Worm (Caenorhabditis elegans): ENCODE results near the gene ttc-17.

ttc-17 gene

ce11 chrV:8956387-8957095 is at the start of gene ttc-17:
Gene ttc-17 (plus strand): TSS chrV:8957045.
- TF ChIP-seq flt-1 (GFP tag; IDR thresholded peaks at IDR 0.05): no peak
- TF ChIP-seq pes-1 (GFP tag; IDR thresholded peaks at IDR 0.05): no peak
- TF ChIP-seq ceh-13 (GFP tag; optimal IDR thresholded peaks at IDR 0.05): no peak
- TF ChIP-seq sea-1 (GFP tag; conservative IDR thresholded peaks at IDR 0.05): no peak
- TF ChIP-seq ets-7 (tag; optimal IDR thresholded peaks at IDR 0.05): no peak
- no peak for TF ChIP-seq hmbx-1 (tag; optimal IDR thresholded peaks at IDR 0.05)
- no peak for TF ChIP-seq F13C5.2 (tag; optimal IDR thresholded peaks at IDR 0.05)
- TF ChIP-seq tra-4 (tag; optimal IDR thresholded peaks at IDR 0.05): no peak
- TF ChIP-seq ceh-36 (tag; optimal IDR thresholded peaks at IDR 0.05): no peak
- no peak for TF ChIP-seq ama-1 (optimal IDR thresholded peaks at IDR 0.05)
- no peak for TF ChIP-seq tbx-11 (GFP tag; IDR thresholded peaks at IDR 0.05)
- no peak for TF ChIP-seq hnd-1 (tag; optimal IDR thresholded peaks at IDR 0.05)
- TF ChIP-seq scrt-1 (GFP tag; IDR thresholded peaks at IDR 0.05): no peak
- no peak for TF ChIP-seq hmg-4 (GFP tag; optimal IDR thresholded peaks at IDR 0.05)

- TF ChIP-seq ets-7 (tag; optimal IDR thresholded peaks at IDR 0.05): no peak
- TF ChIP-seq hmg-4 (GFP tag; optimal IDR thresholded peaks at IDR 0.05): no peak
These were observed 42.9 kb upstream of the ttc-17 start, which contains the start of gene mod-1 for ce11 chrV:8913940-8914339. Gene mod-1 (minus strand): TSS chrV:8914040.

ce11 chrV:8922781-8923180 is 34.1 kb upstream of the ttc-17 start, which contains the start of gene ttr-47:
Gene ttr-47 (plus strand): TSS chrV:8923088.
- no peak for TF ChIP-seq hmg-4 (GFP tag; optimal IDR thresholded peaks at IDR 0.05)
- TF ChIP-seq sea-1 (GFP tag; conservative IDR thresholded peaks at IDR 0.05): no peak
- TF ChIP-seq ceh-36 (tag; optimal IDR thresholded peaks at IDR 0.05): no peak
- TF ChIP-seq F13C5.2 (tag; optimal IDR thresholded peaks at IDR 0.05): no peak

ce11 chrV:8927715-8928114 is 29.1 kb upstream of the ttc-17 start:
- TF ChIP-seq flt-1 (GFP tag; IDR thresholded peaks at IDR 0.05): no peak
- TF ChIP-seq tbx-37 (GFP tag; conservative IDR thresholded peaks at IDR 0.05): no peak
- TF ChIP-seq F13C5.2 (tag; optimal IDR thresholded peaks at IDR 0.05): no peak
- no peak for TF ChIP-seq pes-1 (GFP tag; IDR thresholded peaks at IDR 0.05)
- no peak for TF ChIP-seq hmbx-1 (tag; optimal IDR thresholded peaks at IDR 0.05)
- TF ChIP-seq scrt-1 (GFP tag; IDR thresholded peaks at IDR 0.05): no peak
- no peak for TF ChIP-seq hmg-4 (GFP tag; optimal IDR thresholded peaks at IDR 0.05)
- TF ChIP-seq ama-1 (optimal IDR thresholded peaks at IDR 0.05): no peak
- no peak for TF ChIP-seq tra-4 (tag; optimal IDR thresholded peaks at IDR 0.05)
- TF ChIP-seq ets-7 (tag; optimal IDR thresholded peaks at IDR 0.05): no peak
- no peak for TF ChIP-seq sea-1 (GFP tag; conservative IDR thresholded peaks at IDR 0.05)
- no peak for TF ChIP-seq aly-1 (tag; optimal IDR thresholded peaks at IDR 0.05)
- no peak for TF ChIP-seq tbx-11 (GFP tag; IDR thresholded peaks at IDR 0.05)
- no peak for TF ChIP-seq ceh-13 (GFP tag; optimal IDR thresholded peaks at IDR 0.05)
- TF ChIP-seq ceh-36 (tag; optimal IDR thresholded peaks at IDR 0.05): no peak
- TF ChIP-seq B0310.2 (tag; optimal IDR thresholded peaks at IDR 0.05): no peak
- no peak for TF ChIP-seq hnd-1 (tag; optimal IDR thresholded peaks at IDR 0.05)

ce11 chrV:8928967-8929366 is 27.9 kb upstream of the ttc-17 start, which contains the start of gene H14N18.4:
Gene H14N18.4 (minus strand): TSS chrV:8928978.
- no peak for TF ChIP-seq tra-4 (tag; optimal IDR thresholded peaks at IDR 0.05)
- TF ChIP-seq hnd-1 (tag; optimal IDR thresholded peaks at IDR 0.05): no peak
- TF ChIP-seq ceh-36 (tag; optimal IDR thresholded peaks at IDR 0.05): no peak
- TF ChIP-seq ets-7 (tag; optimal IDR thresholded peaks at IDR 0.05): no peak
- no peak for TF ChIP-seq flt-1 (GFP tag; IDR thresholded peaks at IDR 0.05)
- no peak for TF ChIP-seq sea-1 (GFP tag; conservative IDR thresholded peaks at IDR 0.05)
- TF ChIP-seq F13C5.2 (tag; optimal IDR thresholded peaks at IDR 0.05): no peak
- no peak for TF ChIP-seq hmg-4 (GFP tag; optimal IDR thresholded peaks at IDR 0.05)
- TF ChIP-seq hmbx-1 (tag; optimal IDR thresholded peaks at IDR 0.05): no peak

ce11 chrV:8932318-8932717 is 24.5 kb upstream of the ttc-17 start, which contains the start of gene H14N18.2:
Gene H14N18.2 (plus strand): TSS chrV:8932618.
- TF ChIP-seq ama-1 (optimal IDR thresholded peaks at IDR 0.05): no peak
- TF ChIP-seq tbx-37 (GFP tag; conservative IDR thresholded peaks at IDR 0.05): no peak
- no peak for TF ChIP-seq ceh-13 (GFP tag; optimal IDR thresholded peaks at IDR 0.05)
- TF ChIP-seq hmbx-1 (tag; optimal IDR thresholded peaks at IDR 0.05): no peak
- TF ChIP-seq pes-1 (GFP tag; IDR thresholded peaks at IDR 0.05): no peak
- no peak for TF ChIP-seq hmg-4 (GFP tag; optimal IDR thresholded peaks at IDR 0.05)
- TF ChIP-seq B0310.2 (tag; optimal IDR thresholded peaks at IDR 0.05): no peak
- TF ChIP-seq tra-4 (tag; optimal IDR thresholded peaks at IDR 0.05): no peak
- no peak for TF ChIP-seq flt-1 (GFP tag; IDR thresholded peaks at IDR 0.05)
- no peak for TF ChIP-seq ets-7 (tag; optimal IDR thresholded peaks at IDR 0.05)
- no peak for TF ChIP-seq tbx-11 (GFP tag; IDR thresholded peaks at IDR 0.05)
- TF ChIP-seq scrt-1 (GFP tag; IDR thresholded peaks at IDR 0.05): no peak
- TF ChIP-seq ceh-36 (tag; optimal IDR thresholded peaks at IDR 0.05): no peak
- TF ChIP-seq F13C5.2 (tag; optimal IDR thresholded peaks at IDR 0.05): no peak
- no peak for TF ChIP-seq hnd-1 (tag; optimal IDR thresholded peaks at IDR 0.05)
- no peak for TF ChIP-seq sea-1 (GFP tag; conservative IDR thresholded peaks at IDR 0.05)
- no peak for TF ChIP-seq aly-1 (tag; optimal IDR thresholded peaks at IDR 0.05)

- no peak for TF ChIP-seq pes-1 (GFP tag; IDR thresholded peaks at IDR 0.05)
- no peak for TF ChIP-seq ceh-13 (GFP tag; optimal IDR thresholded peaks at IDR 0.05)
- TF ChIP-seq tbx-11 (GFP tag; IDR thresholded peaks at IDR 0.05): no peak
- no peak for TF ChIP-seq F13C5.2 (tag; optimal IDR thresholded peaks at IDR 0.05)
- no peak for TF ChIP-seq hmbx-1 (tag; optimal IDR thresholded peaks at IDR 0.05)
- TF ChIP-seq tra-4 (tag; optimal IDR thresholded peaks at IDR 0.05): no peak
- TF ChIP-seq tbx-37 (GFP tag; conservative IDR thresholded peaks at IDR 0.05): no peak
- no peak for TF ChIP-seq hnd-1 (tag; optimal IDR thresholded peaks at IDR 0.05)
- TF ChIP-seq ama-1 (optimal IDR thresholded peaks at IDR 0.05): no peak
- no peak for TF ChIP-seq ets-7 (tag; optimal IDR thresholded peaks at IDR 0.05)
- no peak for TF ChIP-seq hmg-4 (GFP tag; optimal IDR thresholded peaks at IDR 0.05)
- TF ChIP-seq flt-1 (GFP tag; IDR thresholded peaks at IDR 0.05): no peak
- no peak for TF ChIP-seq sea-1 (GFP tag; conservative IDR thresholded peaks at IDR 0.05)
- TF ChIP-seq ceh-36 (tag; optimal IDR thresholded peaks at IDR 0.05): no peak
These were observed 22.6 kb upstream of the ttc-17 start for ce11 chrV:8934264-8934663.
